Worm (Caenorhabditis elegans): ENCODE measurements around the gene sec-3.

- TF ChIP-seq cog-1 (tag; optimal IDR thresholded peaks at IDR 0.05) (no peak), tab-1 (GFP tag; IDR thresholded peaks at IDR 0.05) (no peak), med-1 (GFP tag; optimal IDR thresholded peaks at IDR 0.05; ENCODE audit: insufficient read depth) (no peak), ztf-29 (GFP tag; IDR thresholded peaks at IDR 0.05) (no peak)
These were observed 36.4 kb downstream of the sec-3 start, which contains the start of gene ceh-30 for ce11 chrX:3063274-3063673.
